Worm (Caenorhabditis elegans) whole organism, L1 larva: ENCODE measurements around the gene srg-42.
A peak's percentile ranks its signal among the peaks of the same experiment; 100 is the strongest.

ENCODE experiments used
- Y116A8C.19 ChIP-seq: sonication (generic microtip); optimal IDR thresholded peaks from 2 replicates; lab custom pipeline; 2016; ENCODE audit warnings: missing compliant biosample characterization, missing genetic modification characterization, borderline replicate concordance
- aly-2 ChIP-seq: fragments of 150-350 bp; optimal IDR thresholded peaks from 2 replicates; lab custom pipeline; 2014; ENCODE audit warnings: missing biosample characterization, missing genetic modification characterization
- blmp-1 ChIP-seq: fragments of 150-350 bp; optimal IDR thresholded peaks from 2 replicates; lab custom pipeline; 2014; ENCODE audit warnings: missing biosample characterization, missing genetic modification characterization
- ceh-88 ChIP-seq: fragments of 200-800 bp; sonication (Bioruptor generic); IDR thresholded peaks from 2 replicates; pipeline ENCODE4 v1.3.6; 2022; ENCODE audit warnings: missing genetic modification characterization, missing compliant biosample characterization
- dsc-1 ChIP-seq: sonication (generic microtip); optimal IDR thresholded peaks from 2 replicates; lab custom pipeline; 2016; ENCODE audit warnings: mild to moderate bottlenecking, missing genetic modification characterization, missing compliant biosample characterization
- efl-1 ChIP-seq, 4 experiments: fragments of 150-350 bp; optimal IDR thresholded peaks in 3 of 4; peaks in 1 of 4; 1 replicate in 1 of 4; 2 replicates in 3 of 4; lab custom pipeline; 2014; ENCODE audit warnings: missing biosample characterization in 2 of 4, missing genetic modification characterization in 2 of 4, missing genetic modification reagents in 2 of 4
- egl-13 ChIP-seq: sonication (generic microtip); optimal IDR thresholded peaks from 2 replicates; lab custom pipeline; 2016; ENCODE audit warnings: missing genotype, missing genetic modification reagents, missing genetic modification characterization, missing compliant biosample characterization
- elt-2 ChIP-seq: sonication (generic microtip); optimal IDR thresholded peaks from 2 replicates; lab custom pipeline; 2016; ENCODE audit warnings: missing genetic modification characterization, mild to moderate bottlenecking, inconsistent platforms, missing compliant biosample characterization, missing genetic modification reagents
- elt-3 ChIP-seq, 6 experiments: fragments of 150-350 bp in 1 of 6; sonication (generic microtip); optimal IDR thresholded peaks; 2 replicates each; lab custom pipeline; 2017 to 2018; ENCODE audit warnings: missing biosample characterization in 6 of 6, missing genetic modification characterization in 6 of 6, inconsistent platforms in 1 of 6
- fkh-8 ChIP-seq: sonication (generic microtip); optimal IDR thresholded peaks from 2 replicates; lab custom pipeline; 2016; ENCODE audit warnings: mild to moderate bottlenecking, missing genetic modification characterization, missing compliant biosample characterization
- grh-1 ChIP-seq: fragments of 200-800 bp; sonication (Bioruptor generic); IDR thresholded peaks from 2 replicates; pipeline ENCODE4 v1.3.6; 2022; ENCODE audit warnings: missing genetic modification reagents, missing genetic modification characterization, missing compliant biosample characterization
- hlh-4 ChIP-seq: sonication (generic microtip); optimal IDR thresholded peaks from 2 replicates; lab custom pipeline; 2016; ENCODE audit warnings: mild to moderate bottlenecking, missing genetic modification characterization, missing compliant biosample characterization
- jun-1 ChIP-seq: fragments of 150-350 bp; optimal IDR thresholded peaks from 2 replicates; lab custom pipeline; 2014; ENCODE audit warnings: missing biosample characterization, missing genetic modification reagents, missing genetic modification characterization
- lin-13 ChIP-seq: fragments of 150-350 bp; optimal IDR thresholded peaks from 2 replicates; lab custom pipeline; 2014; ENCODE audit warnings: missing biosample characterization, missing genetic modification reagents, missing genetic modification characterization
- lin-14 ChIP-seq: fragments of 200-800 bp; sonication (Bioruptor generic); optimal IDR thresholded peaks from 2 replicates; lab custom pipeline; 2018; ENCODE audit warnings: mild to moderate bottlenecking, missing genetic modification characterization, moderate library complexity, missing compliant biosample characterization
- lin-35 ChIP-seq, 2 experiments: fragments of 150-350 bp; optimal IDR thresholded peaks; 2 replicates each; lab custom pipeline; 2014; ENCODE audit warnings: missing biosample characterization in 2 of 2, missing genetic modification characterization in 2 of 2, missing genetic modification reagents in 2 of 2
- lin-39 ChIP-seq: fragments of 150-350 bp; optimal IDR thresholded peaks from 2 replicates; lab custom pipeline; 2014; ENCODE audit warnings: missing biosample characterization, missing genetic modification reagents, missing genetic modification characterization
- lir-3 ChIP-seq: sonication (generic microtip); optimal IDR thresholded peaks from 2 replicates; lab custom pipeline; 2016; ENCODE audit warnings: mild to moderate bottlenecking, missing genetic modification characterization, moderate library complexity, missing compliant biosample characterization; ENCODE audit not compliant: poor library complexity
- lsy-2 ChIP-seq, 2 experiments: fragments of 150-350 bp; optimal IDR thresholded peaks; 2 replicates each; lab custom pipeline; 2014; ENCODE audit warnings: missing biosample characterization in 2 of 2, missing genetic modification characterization in 2 of 2
- mab-9 ChIP-seq: fragments of 200-800 bp; sonication (Bioruptor generic); IDR thresholded peaks from 2 replicates; pipeline ENCODE4 v1.3.6; 2022; ENCODE audit warnings: missing genetic modification reagents, missing genetic modification characterization, missing compliant biosample characterization
- mdl-1 ChIP-seq, 2 experiments: fragments of 150-350 bp; optimal IDR thresholded peaks; 2 replicates each; lab custom pipeline; 2014 to 2017; ENCODE audit warnings: missing biosample characterization in 2 of 2, missing genetic modification characterization in 2 of 2, inconsistent platforms in 1 of 2
- nhr-12 ChIP-seq: sonication (generic microtip); optimal IDR thresholded peaks from 2 replicates; lab custom pipeline; 2017; ENCODE audit warnings: missing biosample characterization, missing genetic modification characterization
- nhr-19 ChIP-seq: fragments of 200-800 bp; sonication (Bioruptor generic); conservative IDR thresholded peaks from 2 replicates; pipeline ENCODE4 v1.3.6; 2022; ENCODE audit warnings: missing genetic modification characterization, missing compliant biosample characterization
- nhr-20 ChIP-seq: sonication (generic microtip); optimal IDR thresholded peaks from 2 replicates; lab custom pipeline; 2016; ENCODE audit warnings: mild to moderate bottlenecking, missing genetic modification characterization, missing compliant biosample characterization
- nhr-47 ChIP-seq: sonication (generic microtip); optimal IDR thresholded peaks from 2 replicates; lab custom pipeline; 2016; ENCODE audit warnings: mild to moderate bottlenecking, missing genetic modification characterization, moderate library complexity, missing compliant biosample characterization
- nhr-71 ChIP-seq: sonication (generic microtip); optimal IDR thresholded peaks from 2 replicates; lab custom pipeline; 2016; ENCODE audit warnings: mild to moderate bottlenecking, missing genetic modification characterization, moderate library complexity, missing compliant biosample characterization
- nhr-77 ChIP-seq: fragments of 150-350 bp; optimal IDR thresholded peaks from 2 replicates; lab custom pipeline; 2014; ENCODE audit warnings: missing biosample characterization, missing genetic modification characterization
- nhr-85 ChIP-seq: sonication (generic microtip); peaks from one replicate; lab custom pipeline; 2016; ENCODE audit warnings: missing genetic modification characterization, inconsistent platforms, missing compliant biosample characterization
- nhr-90 ChIP-seq: sonication (generic microtip); optimal IDR thresholded peaks from 2 replicates; lab custom pipeline; 2016; ENCODE audit warnings: mild to moderate bottlenecking, missing genetic modification characterization, missing compliant biosample characterization; ENCODE audit not compliant: poor library complexity
- rnt-1 ChIP-seq: sonication (generic microtip); optimal IDR thresholded peaks from 2 replicates; lab custom pipeline; 2016; ENCODE audit warnings: mild to moderate bottlenecking, missing genetic modification characterization, moderate library complexity, missing compliant biosample characterization
- snpc-4 ChIP-seq: fragments of 150-350 bp; optimal IDR thresholded peaks from 2 replicates; lab custom pipeline; 2014; ENCODE audit warnings: missing biosample characterization, missing genetic modification characterization
- snu-23 ChIP-seq: sonication (generic microtip); optimal IDR thresholded peaks from 2 replicates; lab custom pipeline; 2016; ENCODE audit warnings: missing genetic modification characterization, missing compliant biosample characterization
- sox-4 ChIP-seq: sonication (generic microtip); optimal IDR thresholded peaks from 2 replicates; lab custom pipeline; 2016; ENCODE audit warnings: missing genetic modification characterization, missing compliant biosample characterization
- swsn-7 ChIP-seq: sonication (generic microtip); optimal IDR thresholded peaks from 2 replicates; lab custom pipeline; 2016; ENCODE audit warnings: missing genetic modification characterization, missing compliant biosample characterization
- unc-62 ChIP-seq: fragments of 150-350 bp; optimal IDR thresholded peaks from 2 replicates; lab custom pipeline; 2014; ENCODE audit warnings: missing biosample characterization, missing genetic modification reagents, missing genetic modification characterization
- unc-86 ChIP-seq: sonication (generic microtip); optimal IDR thresholded peaks from 2 replicates; lab custom pipeline; 2016; ENCODE audit warnings: missing genetic modification characterization, missing compliant biosample characterization
- unc-98 ChIP-seq: fragments of 200-800 bp; sonication (Bioruptor generic); IDR thresholded peaks from 2 replicates; pipeline ENCODE4 v1.3.6; 2022; ENCODE audit warnings: missing genetic modification characterization, missing compliant biosample characterization
- xbp-1 ChIP-seq: sonication (generic microtip); optimal IDR thresholded peaks from 2 replicates; lab custom pipeline; 2016; ENCODE audit warnings: missing genetic modification characterization, missing compliant biosample characterization

Gene srg-42

ce11 chrV:11196109-11196508 is 38.3 kb upstream of the srg-42 start, which contains the start of gene clc-6:
Gene clc-6 (minus strand): TSS chrV:11196209.
- TF ChIP-seq blmp-1 (tag; lab: Kevin White, UChicago) (no peak), unc-86 (tag; lab: Kevin White, UChicago) (no peak), unc-98 (GFP tag; lab: Robert Waterston, UW) (no peak), mab-9 (GFP tag; lab: Robert Waterston, UW) (no peak), jun-1 (tag; lab: Kevin White, UChicago) (no peak), egl-13 (tag; lab: Kevin White, UChicago) (no peak), nhr-19 (GFP tag; lab: Robert Waterston, UW) (no peak), dsc-1 (peak; percentile 31), unc-62 (no peak)

- no peak for TF ChIP-seq hlh-4 (tag; lab: Kevin White, UChicago)
- TF ChIP-seq blmp-1 (tag; lab: Kevin White, UChicago), result no peak
- TF ChIP-seq lin-35 (GFP tag; optimal IDR thresholded peaks at IDR 0.05; lab: Kevin White, UChicago), result no peak
- TF ChIP-seq nhr-12, result no peak
- TF ChIP-seq lir-3, result no peak
- no peak for TF ChIP-seq aly-2 (tag; lab: Kevin White, UChicago)
These were observed 33.1 kb upstream of the srg-42 start, which contains the start of gene lgc-49 for ce11 chrV:11190983-11191382. Gene lgc-49 (plus strand): TSS chrV:11191283.

DNA sequence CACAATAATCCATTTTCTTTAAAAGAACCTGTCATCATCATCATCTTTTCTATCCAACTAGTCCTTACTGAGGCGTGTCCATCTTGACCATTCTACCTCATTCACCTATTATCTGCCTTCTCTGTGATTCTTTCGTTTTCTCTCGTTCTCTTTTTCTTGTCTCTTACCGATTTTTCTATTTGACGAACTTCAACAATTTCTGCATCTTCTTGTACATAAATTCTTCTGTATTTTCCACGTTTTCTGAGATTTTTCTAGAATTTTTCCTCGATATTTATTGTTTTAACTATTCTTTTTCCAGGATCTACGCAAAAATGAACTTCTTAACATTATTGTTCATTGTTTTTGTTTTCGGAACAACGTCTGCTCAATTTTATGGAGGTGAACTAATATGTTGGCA is 25.1 kb upstream of the srg-42 start, which contains the start of gene cnc-10:
TSS of gene cnc-10 (plus strand) at position 301 of the 400 bp plus-strand sequence.
- peak; percentile 16 for TF ChIP-seq snu-23
- TF ChIP-seq lir-3, result no peak
- TF ChIP-seq blmp-1 (tag; lab: Kevin White, UChicago), result peak; percentile 42
- peak in 1 of 6 experiments; percentile 18 for TF ChIP-seq elt-3 (tag; optimal IDR thresholded peaks at IDR 0.05; lab: Kevin White, UChicago)
- no peak for TF ChIP-seq lin-35 (GFP tag; optimal IDR thresholded peaks at IDR 0.05; lab: Kevin White, UChicago)
- TF ChIP-seq lin-14 (GFP tag; lab: Kevin White, UChicago), result peak; percentile 11

DNA sequence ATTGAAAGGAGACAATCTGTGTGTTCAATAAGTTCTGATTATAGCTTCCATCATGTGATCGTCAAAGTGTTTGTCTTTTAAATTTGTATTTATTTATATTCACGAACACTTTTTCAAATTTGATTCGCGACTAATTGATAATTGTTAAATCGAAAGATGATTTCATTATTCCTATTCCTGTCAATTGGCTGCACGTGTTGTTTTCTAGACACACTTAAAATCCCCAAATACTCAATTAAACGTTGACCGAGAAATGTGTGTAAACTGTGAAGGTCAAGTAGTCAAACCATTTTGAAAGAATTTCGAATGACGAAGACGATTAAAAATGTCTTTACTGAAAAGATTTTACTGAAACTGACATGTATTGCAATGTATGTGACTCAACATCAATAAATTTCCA is 23.1 kb upstream of the srg-42 start:
- TF ChIP-seq nhr-20 (tag; lab: Kevin White, UChicago) (peak; percentile 24), Y116A8C.19 (tag; lab: Kevin White, UChicago) (no peak), nhr-85 (tag; lab: Kevin White, UChicago) (peak; percentile 89), elt-3 (tag; optimal IDR thresholded peaks at IDR 0.05; lab: Kevin White, UChicago) (peak in 1 of 6 experiments; percentile 3), lin-14 (GFP tag; lab: Kevin White, UChicago) (peak; percentile 51), efl-1 (optimal IDR thresholded peaks at IDR 0.05; lab: Kevin White, UChicago) (no peak), efl-1 (GFP tag; optimal IDR thresholded peaks at IDR 0.05 in 1 of 2; lab: Kevin White, UChicago) (peak in 1 of 2 experiments; percentile 8)

ce11 chrV:11177577-11177976 is 19.7 kb upstream of the srg-42 start, which contains the start of gene gpa-1:
Gene gpa-1 (minus strand): TSS chrV:11177677.
- TF ChIP-seq fkh-8 (tag; lab: Kevin White, UChicago) (peak; percentile 20), lin-14 (GFP tag; lab: Kevin White, UChicago) (no peak), sox-4 (tag; lab: Kevin White, UChicago) (no peak)

DNA sequence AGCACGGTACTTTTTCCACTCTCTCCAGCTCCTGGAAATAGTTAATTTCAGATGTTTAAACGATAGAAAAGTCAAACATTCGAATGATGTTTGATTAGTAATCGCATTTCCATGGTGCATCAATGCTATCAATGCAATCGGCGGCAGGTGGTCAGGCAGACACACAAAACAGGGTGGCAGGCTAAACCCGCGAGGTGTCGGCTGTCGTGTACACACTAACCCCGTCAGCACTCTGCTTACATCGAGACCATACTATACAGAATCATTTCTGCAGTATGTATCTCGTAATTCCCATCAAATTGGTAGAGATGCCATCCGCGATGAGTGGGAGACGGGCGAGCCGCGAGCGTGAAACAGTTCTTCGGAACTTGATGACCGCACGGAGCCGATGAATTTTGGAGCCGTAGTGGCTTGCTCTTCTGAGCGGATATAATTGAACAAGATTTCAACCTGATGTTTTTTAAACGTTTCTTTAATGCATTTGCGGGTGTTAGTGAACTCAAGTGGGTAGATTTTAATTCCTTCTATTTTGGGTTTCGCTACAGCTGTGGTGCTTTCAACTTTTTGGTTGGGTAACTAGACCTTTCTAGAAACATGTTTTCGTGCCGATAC is 19.0 kb upstream of the srg-42 start:
- TF ChIP-seq efl-1 (optimal IDR thresholded peaks at IDR 0.05; lab: Kevin White, UChicago) (peak in 1 of 2 experiments; percentile 17), efl-1 (GFP tag; optimal IDR thresholded peaks at IDR 0.05 in 1 of 2; lab: Kevin White, UChicago) (peak in 1 of 2 experiments; percentile 85), nhr-85 (tag; lab: Kevin White, UChicago) (peak; percentile 86), nhr-47 (tag; lab: Kevin White, UChicago) (peak; percentile 76), nhr-71 (tag; lab: Kevin White, UChicago) (peak; percentile 82), snpc-4 (tag; lab: Kevin White, UChicago) (peak; percentile 97), ceh-88 (GFP tag; lab: Robert Waterston, UW) (0 out of 2 replicates have a peak, but pooled peaks have one; percentile 2), lin-39 (peak; percentile 17), xbp-1 (tag; lab: Kevin White, UChicago) (peak; percentile 10), rnt-1 (tag; lab: Kevin White, UChicago) (peak; percentile 82), lin-35 (GFP tag; optimal IDR thresholded peaks at IDR 0.05; lab: Kevin White, UChicago) (peak in 1 of 2 experiments; percentile 29), lin-13 (GFP tag; lab: Kevin White, UChicago) (peak; percentile 32), lsy-2 (tag; optimal IDR thresholded peaks at IDR 0.05; lab: Kevin White, UChicago) (peak in 1 of 2 experiments; percentile 11), swsn-7 (tag; lab: Kevin White, UChicago) (peak; percentile 65), elt-3 (tag; optimal IDR thresholded peaks at IDR 0.05; lab: Kevin White, UChicago) (peak in 4 of 6 experiments; percentile 16 to 55 (median 40)), lin-14 (GFP tag; lab: Kevin White, UChicago) (peak; percentile 64), elt-2 (tag; lab: Kevin White, UChicago) (peak; percentile 93), nhr-19 (GFP tag; lab: Robert Waterston, UW) (peak; percentile 88), nhr-20 (tag; lab: Kevin White, UChicago) (peak; percentile 74), nhr-77 (tag; lab: Kevin White, UChicago) (peak; percentile 13), grh-1 (GFP tag; lab: Robert Waterston, UW) (peak; percentile 46), nhr-90 (peak; percentile 82), mdl-1 (tag; optimal IDR thresholded peaks at IDR 0.05; lab: Kevin White, UChicago) (peak in 1 of 2 experiments; percentile 16)
